Worm (Caenorhabditis elegans): Measurements from ENCODE around the gene dod-3.

DNA sequence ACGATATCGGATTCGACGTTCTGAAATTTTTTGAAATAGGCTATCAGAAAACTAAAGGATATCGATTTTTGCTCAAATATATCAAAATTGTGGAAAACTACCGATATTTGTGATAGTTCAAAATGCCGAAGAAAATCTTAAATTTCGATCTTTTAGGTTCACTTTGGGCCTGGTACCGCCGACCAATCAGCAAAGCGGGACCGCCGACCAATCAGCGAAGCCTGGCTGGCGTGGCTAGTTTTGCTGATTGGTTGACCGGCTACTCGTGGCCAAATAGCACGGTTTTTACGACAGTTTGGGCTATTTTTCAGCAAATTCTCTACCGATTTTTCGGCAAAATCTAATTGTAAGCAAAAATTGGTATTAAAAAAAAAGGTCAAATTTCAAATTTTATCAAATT is 20.7 kb downstream of the dod-3 start:
- TF ChIP-seq nhr-111 (GFP tag; optimal IDR thresholded peaks at IDR 0.05) (no peak), nhr-237 (tag; optimal IDR thresholded peaks at IDR 0.05) (no peak), unc-130 (GFP tag; optimal IDR thresholded peaks at IDR 0.05) (no peak), Y48G9A.11 (GFP tag; IDR thresholded peaks at IDR 0.05) (no peak), dpl-1 (GFP tag; optimal IDR thresholded peaks at IDR 0.05) (no peak), fos-1 (tag; optimal IDR thresholded peaks at IDR 0.05) (no peak), nhr-11 (tag; optimal IDR thresholded peaks at IDR 0.05) (no peak), fkh-10 (GFP tag; optimal IDR thresholded peaks at IDR 0.05) (no peak), spr-3 (GFP tag; optimal IDR thresholded peaks at IDR 0.05) (no peak), nhr-25 (tag; optimal IDR thresholded peaks at IDR 0.05; ENCODE audit: borderline replicate concordance, insufficient read depth) (no peak)
